Fruit fly (Drosophila melanogaster): Measurements from ENCODE around the gene CG14210.

The CG14210 gene

DNA sequence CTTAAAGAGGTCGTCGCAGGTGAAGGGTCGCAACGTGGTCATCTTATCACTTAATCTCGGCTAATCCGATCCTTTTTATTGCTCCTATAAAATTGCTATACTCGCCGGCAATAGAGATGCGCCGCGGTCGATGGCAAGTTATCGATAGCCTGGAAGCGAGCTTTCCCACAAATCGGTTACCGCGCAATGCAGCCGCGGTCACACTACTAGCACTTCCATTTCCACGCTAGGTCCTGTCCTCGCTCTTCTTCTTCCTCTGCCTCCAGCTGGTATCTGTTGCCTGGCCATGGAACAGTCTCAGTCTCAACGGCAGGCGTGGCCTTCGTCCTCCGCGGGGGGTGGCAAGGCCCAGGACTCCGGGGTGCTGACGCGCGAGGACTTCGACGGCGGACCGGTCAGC is 6.9 kb downstream of the CG14210 start, which contains the start of the genes Naa20A and MKP-4:
Gene Naa20A, minus strand, starts transcription at position 151 of the 400 bp plus-strand sequence.
Gene MKP-4, plus strand, starts transcription at position 191 of the 400 bp plus-strand sequence.
- TF ChIP-seq CG17612 (GFP tag; IDR thresholded peaks at IDR 0.05), result no peak
- peak; percentile 73 for TF ChIP-seq Dll (GFP tag; IDR thresholded peaks at IDR 0.05; ENCODE audit: partially characterized antibody)
- TF ChIP-seq CG12659 (GFP tag; optimal IDR thresholded peaks at IDR 0.05), result peak; percentile 36
- TF ChIP-seq gfzf (GFP tag; optimal IDR thresholded peaks at IDR 0.05), result peak; percentile 62
- TF ChIP-seq CG12391 (tag; optimal IDR thresholded peaks at IDR 0.05), result no peak
- peak; percentile 76; the same call in 2 of the 3 replicates for TF ChIP-seq mld (GFP tag; IDR thresholded peaks at IDR 0.05; ENCODE audit: partially characterized antibody)
- no peak for TF ChIP-seq ab (GFP tag; optimal IDR thresholded peaks at IDR 0.05)
- TF ChIP-seq ewg (GFP tag; optimal IDR thresholded peaks at IDR 0.05), result peak; percentile 7
- peak; percentile 35; the same call in 1 of the 2 replicates for TF ChIP-seq CG9932 (GFP tag; IDR thresholded peaks at IDR 0.05)
- peak; percentile 76 for TF ChIP-seq zen2 (GFP tag; IDR thresholded peaks at IDR 0.05; ENCODE audit: partially characterized antibody)
- TF ChIP-seq bbx (GFP tag; IDR thresholded peaks at IDR 0.05; ENCODE audit: partially characterized antibody), result peak; percentile 76
- peak; percentile 68 for TF ChIP-seq ftz-f1 (GFP tag; optimal IDR thresholded peaks at IDR 0.05)
- peak; percentile 87 for TF ChIP-seq Med (GFP tag)
- TF ChIP-seq Dref (GFP tag; IDR thresholded peaks at IDR 0.05), result peak; percentile 87
- TF ChIP-seq MESR4 (GFP tag; optimal IDR thresholded peaks at IDR 0.05), result peak; percentile 81
- peak; percentile 76 for TF ChIP-seq Opbp (GFP tag; IDR thresholded peaks at IDR 0.05; ENCODE audit: partially characterized antibody)
- no peak for TF ChIP-seq gsb-n (tag; optimal IDR thresholded peaks at IDR 0.05)
- no peak for TF ChIP-seq ro (GFP tag; IDR thresholded peaks at IDR 0.05)
- no peak for TF ChIP-seq pho (GFP tag; optimal IDR thresholded peaks at IDR 0.05)
- TF ChIP-seq nmo (GFP tag; optimal IDR thresholded peaks at IDR 0.05), result peak; percentile 12
- TF ChIP-seq peb (GFP tag; IDR thresholded peaks at IDR 0.05), result no peak
- TF ChIP-seq pzg (GFP tag; optimal IDR thresholded peaks at IDR 0.05), result peak; percentile 77
- no peak for TF ChIP-seq CG30431 (GFP tag; optimal IDR thresholded peaks at IDR 0.05)
- peak; percentile 76 for TF ChIP-seq BEAF-32 (GFP tag; optimal IDR thresholded peaks at IDR 0.05)
- TF ChIP-seq Sry-δ (GFP tag; optimal IDR thresholded peaks at IDR 0.05), result peak; percentile 91
- TF ChIP-seq nerfin-2 (GFP tag; IDR thresholded peaks at IDR 0.05; ENCODE audit: partially characterized antibody), result 0 out of 2 replicates have a peak, but pooled peaks have one; percentile 30
- no peak for TF ChIP-seq gcm2 (GFP tag; optimal IDR thresholded peaks at IDR 0.05)
- TF ChIP-seq CG13287 (GFP tag; IDR thresholded peaks at IDR 0.05; ENCODE audit: partially characterized antibody), result peak; percentile 82
- peak; percentile 52; the same call in 1 of the 2 replicates for TF ChIP-seq CG11696 (GFP tag; IDR thresholded peaks at IDR 0.05)
- TF ChIP-seq oc (tag; optimal IDR thresholded peaks at IDR 0.05), result no peak
- TF ChIP-seq CG10274 (GFP tag; optimal IDR thresholded peaks at IDR 0.05), result no peak
- peak; percentile 15; the same call in 1 of the 2 replicates for TF ChIP-seq ssp (GFP tag; IDR thresholded peaks at IDR 0.05)
- peak; percentile 69 for TF ChIP-seq CG2116 (GFP tag; optimal IDR thresholded peaks at IDR 0.05)
- peak; percentile 75 for TF ChIP-seq CG17186 (GFP tag; optimal IDR thresholded peaks at IDR 0.05)
- TF ChIP-seq crp (GFP tag; optimal IDR thresholded peaks at IDR 0.05), result peak in 1 of 2 experiments; percentile 69
- peak; percentile 38 for TF ChIP-seq her (GFP tag; optimal IDR thresholded peaks at IDR 0.05)
- no peak for TF ChIP-seq CG14441 (GFP tag; IDR thresholded peaks at IDR 0.05)
- TF ChIP-seq inv (GFP tag; IDR thresholded peaks at IDR 0.05; ENCODE audit: partially characterized antibody), result peak; percentile 55; the same call in 1 of the 2 replicates
- no peak for TF ChIP-seq gce (GFP tag; IDR thresholded peaks at IDR 0.05)
- peak; percentile 23 for TF ChIP-seq pfk (GFP tag; optimal IDR thresholded peaks at IDR 0.05)
- peak; percentile 49 for TF ChIP-seq Dp (GFP tag; optimal IDR thresholded peaks at IDR 0.05)
- no peak for TF ChIP-seq lmd (GFP tag; IDR thresholded peaks at IDR 0.05)
- TF ChIP-seq hbn (GFP tag; IDR thresholded peaks at IDR 0.05; ENCODE audit: partially characterized antibody), result peak; percentile 67
- TF ChIP-seq fd3F (GFP tag; optimal IDR thresholded peaks at IDR 0.05), result no peak
- no peak for TF ChIP-seq Xrp1 (GFP tag; IDR thresholded peaks at IDR 0.05)
- peak; percentile 77; the same call in 1 of the 2 replicates for TF ChIP-seq Bgb (GFP tag; IDR thresholded peaks at IDR 0.05; ENCODE audit: partially characterized antibody)
- TF ChIP-seq nerfin-1 (tag; optimal IDR thresholded peaks at IDR 0.05), result peak; percentile 38
- no peak for TF ChIP-seq BtbVII (GFP tag; optimal IDR thresholded peaks at IDR 0.05)
- TF ChIP-seq CG12769 (tag; optimal IDR thresholded peaks at IDR 0.05), result no peak

Measured in whole organism, embryonic.